Worm (Caenorhabditis elegans) whole organism, midembryonic: ENCODE data around the gene trpp-9.

ENCODE experiments used
- T22C8.4 ChIP-seq: fragments of 200-800 bp; sonication (Bioruptor generic); IDR thresholded peaks from 2 replicates; pipeline ENCODE4 v1.3.6; 2022; ENCODE audit warnings: missing genetic modification characterization, missing compliant biosample characterization
- cog-1 ChIP-seq: sonication (generic microtip); optimal IDR thresholded peaks from 2 replicates; lab custom pipeline; 2016; ENCODE audit warnings: missing genetic modification characterization, missing compliant biosample characterization
- flt-1 ChIP-seq: fragments of 200-800 bp; sonication (Bioruptor generic); IDR thresholded peaks from 2 replicates; pipeline ENCODE4 v1.3.6; 2022; ENCODE audit warnings: missing genetic modification characterization, missing compliant biosample characterization
- klf-2 ChIP-seq: fragments of 200-800 bp; sonication (Bioruptor generic); conservative IDR thresholded peaks from 2 replicates; pipeline ENCODE4 v1.3.6; 2022; ENCODE audit warnings: missing genetic modification reagents, missing genetic modification characterization, missing compliant biosample characterization
- med-1 ChIP-seq: sonication (generic microtip); optimal IDR thresholded peaks from 2 replicates; lab custom pipeline; 2017; ENCODE audit warnings: missing genetic modification characterization, mild to moderate bottlenecking, missing compliant biosample characterization, antibody characterized with exemption, missing genetic modification reagents; ENCODE audit not compliant: insufficient read depth
- ref-1 ChIP-seq: fragments of 200-800 bp; sonication (Bioruptor generic); conservative IDR thresholded peaks from 2 replicates; pipeline ENCODE4 v1.3.6; 2022; ENCODE audit warnings: missing genetic modification reagents, missing genetic modification characterization, missing compliant biosample characterization
- tab-1 ChIP-seq: fragments of 200-800 bp; sonication (Bioruptor generic); IDR thresholded peaks from 2 replicates; pipeline ENCODE4 v1.3.6; 2022; ENCODE audit warnings: missing genetic modification characterization, missing compliant biosample characterization
- ztf-23 ChIP-seq: fragments of 200-800 bp; sonication (Bioruptor generic); IDR thresholded peaks from 2 replicates; pipeline ENCODE4 v1.3.6; 2022; ENCODE audit warnings: missing genetic modification reagents, missing genetic modification characterization, missing compliant biosample characterization
- ztf-29 ChIP-seq: fragments of 200-800 bp; sonication (Bioruptor generic); IDR thresholded peaks from 2 replicates; pipeline ENCODE4 v1.3.6; 2022; ENCODE audit warnings: missing genetic modification reagents, missing genetic modification characterization, missing compliant biosample characterization

trpp-9 gene

ce11 chrX:11606815-11607499, 43.2 kb downstream of the trpp-9 start:
- TF ChIP-seq ref-1 (GFP tag; lab: Robert Waterston, UW), result no peak
- TF ChIP-seq ztf-29 (GFP tag; lab: Robert Waterston, UW), result no peak
- TF ChIP-seq med-1, result no peak
- TF ChIP-seq tab-1 (GFP tag; lab: Robert Waterston, UW), result no peak
- no peak for TF ChIP-seq klf-2 (GFP tag; lab: Robert Waterston, UW)
- no peak for TF ChIP-seq ztf-23 (GFP tag; lab: Robert Waterston, UW)
- TF ChIP-seq cog-1 (tag; lab: Kevin White, UChicago), result no peak
- TF ChIP-seq T22C8.4, result no peak
- no peak for TF ChIP-seq flt-1 (GFP tag; lab: Robert Waterston, UW)

ce11 chrX:11607500-11607823, 43.7 kb downstream of the trpp-9 start:
- TF ChIP-seq cog-1 (tag; lab: Kevin White, UChicago) (peak; percentile 8), ztf-29 (GFP tag; lab: Robert Waterston, UW) (no peak)

ce11 chrX:11608110-11608759, 44.5 kb downstream of the trpp-9 start:
- TF ChIP-seq ref-1 (GFP tag; lab: Robert Waterston, UW) (no peak), klf-2 (GFP tag; lab: Robert Waterston, UW) (no peak)

ce11 chrX:11617387-11617786, 53.7 kb downstream of the trpp-9 start, which contains the start of gene F52D10.4:
F52D10.4 (plus strand) TSS chrX:11617470.
- TF ChIP-seq T22C8.4 (no peak), klf-2 (GFP tag; lab: Robert Waterston, UW) (no peak), ztf-23 (GFP tag; lab: Robert Waterston, UW) (no peak), ref-1 (GFP tag; lab: Robert Waterston, UW) (no peak), ztf-29 (GFP tag; lab: Robert Waterston, UW) (no peak), med-1 (no peak), flt-1 (GFP tag; lab: Robert Waterston, UW) (no peak), tab-1 (GFP tag; lab: Robert Waterston, UW) (no peak), cog-1 (tag; lab: Kevin White, UChicago) (no peak)
